Worm (Caenorhabditis elegans) whole organism, L1 larva: ENCODE measurements around the gene F39B3.7.

Source experiments
- C04F5.9 ChIP-seq: sonication (generic microtip); optimal IDR thresholded peaks from 2 replicates; lab custom pipeline; 2016; ENCODE audit warnings: missing genetic modification characterization, missing compliant biosample characterization
- F16B12.6 ChIP-seq: fragments of 150-350 bp; optimal IDR thresholded peaks from 2 replicates; lab custom pipeline; 2014; ENCODE audit warnings: missing biosample characterization, missing genetic modification characterization
- aha-1 ChIP-seq: fragments of 150-350 bp; optimal IDR thresholded peaks from 2 replicates; lab custom pipeline; 2014; ENCODE audit warnings: missing biosample characterization, missing genetic modification characterization
- ceh-82 ChIP-seq, 3 experiments: fragments of 150-350 bp in 1 of 3; sonication (generic microtip) in 2 of 3; optimal IDR thresholded peaks; 2 replicates each; lab custom pipeline; 2014 to 2017; ENCODE audit warnings: missing biosample characterization in 3 of 3, missing genetic modification characterization in 3 of 3
- ceh-90 ChIP-seq: sonication (generic microtip); optimal IDR thresholded peaks from 2 replicates; lab custom pipeline; 2016; ENCODE audit warnings: missing genetic modification characterization, missing compliant biosample characterization
- dsc-1 ChIP-seq: sonication (generic microtip); optimal IDR thresholded peaks from 2 replicates; lab custom pipeline; 2016; ENCODE audit warnings: mild to moderate bottlenecking, missing genetic modification characterization, missing compliant biosample characterization
- efl-1 ChIP-seq, 4 experiments: fragments of 150-350 bp; optimal IDR thresholded peaks in 3 of 4; peaks in 1 of 4; 1 replicate in 1 of 4; 2 replicates in 3 of 4; lab custom pipeline; 2014; ENCODE audit warnings: missing biosample characterization in 2 of 4, missing genetic modification characterization in 2 of 4, missing genetic modification reagents in 2 of 4
- elt-2 ChIP-seq: sonication (generic microtip); optimal IDR thresholded peaks from 2 replicates; lab custom pipeline; 2016; ENCODE audit warnings: missing genetic modification characterization, mild to moderate bottlenecking, inconsistent platforms, missing compliant biosample characterization, missing genetic modification reagents
- elt-3 ChIP-seq, 6 experiments: fragments of 150-350 bp in 1 of 6; sonication (generic microtip); optimal IDR thresholded peaks; 2 replicates each; lab custom pipeline; 2017 to 2018; ENCODE audit warnings: missing biosample characterization in 6 of 6, missing genetic modification characterization in 6 of 6, inconsistent platforms in 1 of 6
- fkh-10 ChIP-seq: sonication (generic microtip); optimal IDR thresholded peaks from 2 replicates; lab custom pipeline; 2017; ENCODE audit warnings: missing biosample characterization, missing genetic modification reagents, missing genetic modification characterization
- fkh-8 ChIP-seq: sonication (generic microtip); optimal IDR thresholded peaks from 2 replicates; lab custom pipeline; 2016; ENCODE audit warnings: mild to moderate bottlenecking, missing genetic modification characterization, missing compliant biosample characterization
- hlh-17 ChIP-seq: fragments of 200-800 bp; sonication (Bioruptor generic); optimal IDR thresholded peaks from 2 replicates; lab custom pipeline; 2018; ENCODE audit warnings: missing genetic modification characterization, mild to moderate bottlenecking, missing compliant biosample characterization, moderate library complexity, borderline replicate concordance
- irx-1 ChIP-seq: sonication (generic microtip); optimal IDR thresholded peaks from 2 replicates; lab custom pipeline; 2016; ENCODE audit warnings: missing genetic modification characterization, missing compliant biosample characterization
- lin-15B ChIP-seq: fragments of 150-350 bp; sonication (generic microtip); optimal IDR thresholded peaks from 3 replicates; lab custom pipeline; 2014; ENCODE audit warnings: missing biosample characterization, missing genetic modification characterization
- lin-35 ChIP-seq, 2 experiments: fragments of 150-350 bp; optimal IDR thresholded peaks; 2 replicates each; lab custom pipeline; 2014; ENCODE audit warnings: missing biosample characterization in 2 of 2, missing genetic modification characterization in 2 of 2, missing genetic modification reagents in 2 of 2
- lsy-2 ChIP-seq, 2 experiments: fragments of 150-350 bp; optimal IDR thresholded peaks; 2 replicates each; lab custom pipeline; 2014; ENCODE audit warnings: missing biosample characterization in 2 of 2, missing genetic modification characterization in 2 of 2
- mef-2 ChIP-seq: fragments of 150-350 bp; optimal IDR thresholded peaks from 2 replicates; lab custom pipeline; 2014; ENCODE audit warnings: missing biosample characterization, missing genetic modification characterization
- mep-1 ChIP-seq: fragments of 150-350 bp; optimal IDR thresholded peaks from 2 replicates; lab custom pipeline; 2014; ENCODE audit warnings: missing biosample characterization, missing genetic modification characterization
- nhr-11 ChIP-seq: fragments of 150-350 bp; optimal IDR thresholded peaks from 2 replicates; lab custom pipeline; 2014; ENCODE audit warnings: missing biosample characterization, missing genetic modification characterization
- nhr-12 ChIP-seq: sonication (generic microtip); optimal IDR thresholded peaks from 2 replicates; lab custom pipeline; 2017; ENCODE audit warnings: missing biosample characterization, missing genetic modification characterization
- nhr-19 ChIP-seq: fragments of 200-800 bp; sonication (Bioruptor generic); conservative IDR thresholded peaks from 2 replicates; pipeline ENCODE4 v1.3.6; 2022; ENCODE audit warnings: missing genetic modification characterization, missing compliant biosample characterization
- nhr-20 ChIP-seq: sonication (generic microtip); optimal IDR thresholded peaks from 2 replicates; lab custom pipeline; 2016; ENCODE audit warnings: mild to moderate bottlenecking, missing genetic modification characterization, missing compliant biosample characterization
- nhr-237 ChIP-seq: fragments of 150-350 bp; optimal IDR thresholded peaks from 2 replicates; lab custom pipeline; 2014; ENCODE audit warnings: missing biosample characterization, missing genetic modification characterization
- nhr-47 ChIP-seq: sonication (generic microtip); optimal IDR thresholded peaks from 2 replicates; lab custom pipeline; 2016; ENCODE audit warnings: mild to moderate bottlenecking, missing genetic modification characterization, moderate library complexity, missing compliant biosample characterization
- nhr-71 ChIP-seq: sonication (generic microtip); optimal IDR thresholded peaks from 2 replicates; lab custom pipeline; 2016; ENCODE audit warnings: mild to moderate bottlenecking, missing genetic modification characterization, moderate library complexity, missing compliant biosample characterization
- nhr-76 ChIP-seq: sonication (generic microtip); optimal IDR thresholded peaks from 2 replicates; lab custom pipeline; 2017; ENCODE audit warnings: missing biosample characterization, missing genetic modification characterization
- nhr-84 ChIP-seq: sonication (generic microtip); optimal IDR thresholded peaks from 2 replicates; lab custom pipeline; 2017; ENCODE audit warnings: missing biosample characterization, missing genetic modification characterization
- pax-3 ChIP-seq: fragments of 200-800 bp; sonication (Bioruptor generic); optimal IDR thresholded peaks from 2 replicates; lab custom pipeline; 2018; ENCODE audit warnings: mild to moderate bottlenecking, missing genetic modification characterization, moderate library complexity, missing compliant biosample characterization
- pqm-1 ChIP-seq: sonication (generic microtip); optimal IDR thresholded peaks from 3 replicates; lab custom pipeline; 2017; ENCODE audit warnings: missing biosample characterization, missing genetic modification characterization
- rnt-1 ChIP-seq: sonication (generic microtip); optimal IDR thresholded peaks from 2 replicates; lab custom pipeline; 2016; ENCODE audit warnings: mild to moderate bottlenecking, missing genetic modification characterization, moderate library complexity, missing compliant biosample characterization
- snpc-4 ChIP-seq: fragments of 150-350 bp; optimal IDR thresholded peaks from 2 replicates; lab custom pipeline; 2014; ENCODE audit warnings: missing biosample characterization, missing genetic modification characterization
- swsn-7 ChIP-seq: sonication (generic microtip); optimal IDR thresholded peaks from 2 replicates; lab custom pipeline; 2016; ENCODE audit warnings: missing genetic modification characterization, missing compliant biosample characterization
- tbx-2 ChIP-seq: sonication (generic microtip); optimal IDR thresholded peaks from 2 replicates; lab custom pipeline; 2016; ENCODE audit warnings: missing genetic modification characterization, missing compliant biosample characterization
- tlp-1 ChIP-seq: fragments of 150-350 bp; optimal IDR thresholded peaks from 2 replicates; lab custom pipeline; 2014; ENCODE audit warnings: missing biosample characterization, missing genetic modification characterization
- unc-130 ChIP-seq: fragments of 150-350 bp; optimal IDR thresholded peaks from 2 replicates; lab custom pipeline; 2017; ENCODE audit warnings: missing biosample characterization, missing genetic modification characterization, inconsistent platforms
- unc-62 ChIP-seq: fragments of 150-350 bp; optimal IDR thresholded peaks from 2 replicates; lab custom pipeline; 2014; ENCODE audit warnings: missing biosample characterization, missing genetic modification reagents, missing genetic modification characterization
- unc-86 ChIP-seq: sonication (generic microtip); optimal IDR thresholded peaks from 2 replicates; lab custom pipeline; 2016; ENCODE audit warnings: missing genetic modification characterization, missing compliant biosample characterization
- xbp-1 ChIP-seq: sonication (generic microtip); optimal IDR thresholded peaks from 2 replicates; lab custom pipeline; 2016; ENCODE audit warnings: missing genetic modification characterization, missing compliant biosample characterization
- zag-1 ChIP-seq: fragments of 150-350 bp; optimal IDR thresholded peaks from 2 replicates; lab custom pipeline; 2014; ENCODE audit warnings: missing biosample characterization, missing genetic modification characterization
- ztf-11 ChIP-seq, 2 experiments: sonication (generic microtip); optimal IDR thresholded peaks; 2 replicates each; lab custom pipeline; 2016 to 2017; ENCODE audit warnings: missing genetic modification characterization in 2 of 2, missing biosample characterization in 1 of 2, missing compliant biosample characterization in 1 of 2

Gene F39B3.7

DNA sequence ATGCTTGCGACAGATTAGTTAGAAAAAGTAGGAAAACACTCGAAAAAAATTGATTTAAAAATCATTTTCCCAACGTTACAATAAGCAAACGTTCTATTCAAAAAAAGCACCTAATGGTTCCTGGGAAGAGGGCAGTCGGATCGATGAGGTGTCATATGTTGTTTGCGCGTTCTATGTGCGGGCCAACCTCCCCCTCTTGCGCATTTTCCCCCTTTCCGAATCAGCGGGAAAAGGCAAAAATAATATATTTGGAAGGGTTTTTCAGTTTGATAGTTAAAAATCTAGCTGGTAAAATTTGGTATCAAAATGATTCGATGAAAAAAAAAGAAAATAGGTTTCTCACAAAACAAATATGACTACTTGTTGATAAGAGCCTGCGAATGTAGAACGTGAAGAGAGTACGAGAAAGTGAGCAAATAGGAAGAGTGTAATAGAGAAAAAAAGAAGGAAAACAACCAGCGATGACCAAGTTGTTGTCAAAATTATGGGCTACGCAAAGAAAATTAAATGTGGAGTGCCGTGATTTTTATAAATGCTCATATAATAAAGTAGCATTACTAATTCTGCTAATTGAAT is 43.2 kb upstream of the F39B3.7 start (continued):
- peak; percentile 73 for TF ChIP-seq nhr-20 (tag; lab: Kevin White, UChicago)
- TF ChIP-seq lin-15B (tag; lab: Kevin White, UChicago): no peak
- TF ChIP-seq pax-3 (tag; lab: Kevin White, UChicago): no peak
- no peak for TF ChIP-seq tlp-1 (tag; lab: Kevin White, UChicago)
- peak; percentile 57 for TF ChIP-seq rnt-1 (tag; lab: Kevin White, UChicago)
- TF ChIP-seq swsn-7 (tag; lab: Kevin White, UChicago): peak; percentile 53
- TF ChIP-seq ceh-82 (tag; optimal IDR thresholded peaks at IDR 0.05; lab: Kevin White, UChicago): peak in 2 of 3 experiments; percentile 24 to 66
- TF ChIP-seq fkh-10 (GFP tag; lab: Kevin White, UChicago): no peak
- TF ChIP-seq elt-3 (tag; optimal IDR thresholded peaks at IDR 0.05; lab: Kevin White, UChicago): no peak
- TF ChIP-seq snpc-4: no peak
- peak; percentile 84 for TF ChIP-seq nhr-19 (GFP tag; lab: Robert Waterston, UW)
- TF ChIP-seq nhr-47 (tag; lab: Kevin White, UChicago): peak; percentile 70
- peak; percentile 43 for TF ChIP-seq mep-1 (tag; lab: Kevin White, UChicago)
- TF ChIP-seq hlh-17 (GFP tag; lab: Kevin White, UChicago): no peak
- no peak for TF ChIP-seq unc-130 (tag; lab: Kevin White, UChicago)
- no peak for TF ChIP-seq nhr-84 (tag; lab: Kevin White, UChicago)
- peak; percentile 61 for TF ChIP-seq unc-86 (tag; lab: Kevin White, UChicago)
- peak; percentile 56 to 73 for TF ChIP-seq lin-35 (GFP tag; optimal IDR thresholded peaks at IDR 0.05; lab: Kevin White, UChicago)
- peak; percentile 44 for TF ChIP-seq dsc-1 (tag; lab: Kevin White, UChicago)
- peak; percentile 53 for TF ChIP-seq tbx-2 (tag; lab: Kevin White, UChicago)
- no peak for TF ChIP-seq nhr-76 (tag; lab: Kevin White, UChicago)
- TF ChIP-seq F16B12.6 (tag; lab: Kevin White, UChicago): no peak
- no peak for TF ChIP-seq nhr-12 (tag; lab: Kevin White, UChicago)
- TF ChIP-seq irx-1 (tag; lab: Kevin White, UChicago): peak; percentile 31
- peak; percentile 62 to 66 for TF ChIP-seq lsy-2 (tag; optimal IDR thresholded peaks at IDR 0.05; lab: Kevin White, UChicago)
- TF ChIP-seq ztf-11 (tag; optimal IDR thresholded peaks at IDR 0.05; lab: Kevin White, UChicago): no peak
- TF ChIP-seq elt-2: peak; percentile 35

DNA sequence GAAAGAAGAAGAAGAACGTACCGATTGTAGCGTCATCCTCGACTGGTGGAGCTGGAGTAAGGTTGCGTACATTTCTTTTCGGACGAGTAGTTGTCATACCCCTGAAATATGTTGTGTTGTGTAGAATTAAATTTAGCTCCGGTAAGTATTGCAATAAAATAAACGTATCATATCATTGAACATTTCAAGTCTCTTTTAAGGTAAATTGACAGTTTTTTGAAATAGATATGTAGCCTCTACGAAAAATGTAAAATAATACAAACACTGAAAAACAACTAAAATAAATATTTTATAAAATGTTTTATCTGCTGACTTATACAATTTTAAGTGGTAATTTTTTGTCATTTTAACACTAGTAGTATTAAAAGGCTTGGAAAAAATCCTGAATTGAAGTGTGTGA is 42.7 kb upstream of the F39B3.7 start, which contains the start of gene C16H3.3:
C16H3.3 (minus strand) TSS at position 101 of the 400 bp plus-strand sequence.
- TF ChIP-seq mef-2 (tag; lab: Kevin White, UChicago): no peak
- no peak for TF ChIP-seq nhr-71
- TF ChIP-seq ceh-90 (tag; lab: Kevin White, UChicago): no peak
- TF ChIP-seq nhr-237: no peak
- no peak for TF ChIP-seq C04F5.9 (tag; lab: Kevin White, UChicago)
- no peak for TF ChIP-seq nhr-12 (tag; lab: Kevin White, UChicago)
- TF ChIP-seq fkh-8 (tag; lab: Kevin White, UChicago): no peak
- TF ChIP-seq lin-35 (GFP tag; optimal IDR thresholded peaks at IDR 0.05; lab: Kevin White, UChicago): no peak
- no peak for TF ChIP-seq fkh-10 (GFP tag; lab: Kevin White, UChicago)
- TF ChIP-seq rnt-1 (tag; lab: Kevin White, UChicago): no peak
- no peak for TF ChIP-seq ztf-11 (tag; optimal IDR thresholded peaks at IDR 0.05; lab: Kevin White, UChicago)
- TF ChIP-seq zag-1: no peak
- no peak for TF ChIP-seq unc-86 (tag; lab: Kevin White, UChicago)
- no peak for TF ChIP-seq xbp-1 (tag; lab: Kevin White, UChicago)
- TF ChIP-seq hlh-17 (GFP tag; lab: Kevin White, UChicago): no peak
- no peak for TF ChIP-seq nhr-47 (tag; lab: Kevin White, UChicago)
- no peak for TF ChIP-seq unc-62 (GFP tag; lab: Kevin White, UChicago)
- no peak for TF ChIP-seq nhr-19 (GFP tag; lab: Robert Waterston, UW)
- no peak for TF ChIP-seq aha-1 (tag; lab: Kevin White, UChicago)

DNA sequence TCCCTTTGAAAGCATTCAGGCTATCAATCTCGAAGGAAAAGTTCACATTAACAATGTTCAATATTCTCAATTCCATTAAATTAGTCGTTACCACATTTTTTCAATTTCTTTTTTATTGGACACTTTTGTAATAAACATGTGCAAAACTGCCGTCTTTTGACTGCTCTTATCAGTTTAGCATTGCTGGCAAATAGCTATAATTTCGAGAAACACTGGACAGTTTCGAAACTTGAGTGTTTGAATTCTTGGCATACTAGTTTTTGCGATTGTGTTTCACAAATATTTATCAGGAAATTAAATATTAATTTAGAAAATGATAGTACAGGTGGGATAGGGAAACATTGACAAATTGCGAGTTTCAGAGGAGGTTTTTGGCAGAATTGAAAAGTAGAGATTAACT is 34.1 kb upstream of the F39B3.7 start:
- TF ChIP-seq lin-35 (GFP tag; optimal IDR thresholded peaks at IDR 0.05; lab: Kevin White, UChicago): peak in 1 of 2 experiments; percentile 13
- peak; percentile 46 for TF ChIP-seq tlp-1 (tag; lab: Kevin White, UChicago)
- no peak for TF ChIP-seq hlh-17 (GFP tag; lab: Kevin White, UChicago)
- TF ChIP-seq efl-1 (optimal IDR thresholded peaks at IDR 0.05; lab: Kevin White, UChicago): no peak
- peak in 1 of 2 experiments; percentile 60 for TF ChIP-seq efl-1 (GFP tag; optimal IDR thresholded peaks at IDR 0.05 in 1 of 2; lab: Kevin White, UChicago)
- TF ChIP-seq elt-2: peak; percentile 74
- peak; percentile 1 for TF ChIP-seq nhr-71
- TF ChIP-seq nhr-11 (tag; lab: Kevin White, UChicago): no peak
- peak; percentile 57 for TF ChIP-seq pqm-1 (tag; lab: Kevin White, UChicago)
